Worm (Caenorhabditis elegans) whole organism, dauer: ENCODE measurements around the gene ZK813.6.

Experiments used
- unc-62 ChIP-seq: sonication (generic microtip); optimal IDR thresholded peaks from 2 replicates; lab custom pipeline; 2017; ENCODE audit warnings: missing biosample characterization, missing genetic modification reagents, missing genetic modification characterization

ZK813.6 gene

DNA sequence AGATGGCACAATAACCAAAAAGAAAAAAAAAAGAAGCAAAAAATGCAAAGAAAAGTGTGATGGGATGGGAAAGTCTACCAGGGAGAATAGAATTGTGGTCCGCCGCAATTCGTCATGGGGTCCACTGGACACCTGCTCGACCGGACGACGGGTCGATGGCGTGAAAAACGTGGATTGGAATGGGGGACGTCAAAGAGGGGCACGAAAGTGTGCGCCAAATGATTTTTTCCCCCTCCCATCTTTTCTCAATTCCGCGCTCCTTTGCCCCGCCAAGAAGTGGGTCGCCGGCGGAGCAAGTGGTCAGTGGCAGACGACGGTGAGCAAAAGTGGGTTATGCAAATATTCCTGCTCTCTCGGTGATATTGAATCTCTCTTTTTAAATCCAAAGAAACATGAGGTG, 43.3 kb downstream of the ZK813.6 start:
- TF ChIP-seq unc-62 (GFP tag; lab: Kevin White, UChicago): no peak

DNA sequence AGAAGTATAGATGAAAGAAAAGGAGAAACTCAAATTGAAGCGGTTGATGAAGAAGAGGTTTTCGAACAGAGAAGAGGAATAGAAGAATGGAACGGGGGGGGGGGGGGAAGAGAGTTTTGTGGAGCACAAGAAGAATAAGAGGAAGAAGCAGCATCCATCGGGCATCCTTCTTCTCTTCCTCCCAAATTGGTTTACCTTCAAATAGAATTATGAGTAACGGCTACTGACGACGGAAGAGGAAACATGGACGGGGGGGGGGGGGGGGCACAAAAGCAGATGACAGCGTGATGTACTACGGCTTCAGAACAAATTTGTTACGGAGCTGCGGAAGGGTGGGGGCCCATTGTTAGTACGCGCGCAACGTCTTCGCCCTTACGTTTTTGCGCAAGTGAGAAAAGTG, 44.7 kb downstream of the ZK813.6 start:
- TF ChIP-seq unc-62 (GFP tag; lab: Kevin White, UChicago): no peak

DNA sequence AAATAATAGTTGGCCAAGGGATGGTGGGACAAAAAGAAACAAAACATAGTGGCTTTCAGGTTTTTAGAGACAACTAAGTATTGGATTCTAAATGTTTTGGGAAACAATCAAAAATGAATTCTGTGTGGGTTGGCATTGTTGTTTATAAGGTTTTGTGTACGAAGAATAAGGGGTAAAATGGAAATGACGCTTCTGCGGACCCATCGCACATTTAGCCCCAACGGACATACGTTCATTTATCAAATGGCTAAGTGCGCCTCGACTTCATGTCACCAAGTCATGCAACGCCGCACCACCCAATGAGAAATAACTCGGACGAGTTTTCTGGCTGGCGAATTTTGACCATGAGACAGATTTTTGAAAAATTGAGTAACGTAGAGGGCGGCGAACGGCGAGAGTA, 45.7 kb downstream of the ZK813.6 start:
- no peak for TF ChIP-seq unc-62 (GFP tag; lab: Kevin White, UChicago)

DNA sequence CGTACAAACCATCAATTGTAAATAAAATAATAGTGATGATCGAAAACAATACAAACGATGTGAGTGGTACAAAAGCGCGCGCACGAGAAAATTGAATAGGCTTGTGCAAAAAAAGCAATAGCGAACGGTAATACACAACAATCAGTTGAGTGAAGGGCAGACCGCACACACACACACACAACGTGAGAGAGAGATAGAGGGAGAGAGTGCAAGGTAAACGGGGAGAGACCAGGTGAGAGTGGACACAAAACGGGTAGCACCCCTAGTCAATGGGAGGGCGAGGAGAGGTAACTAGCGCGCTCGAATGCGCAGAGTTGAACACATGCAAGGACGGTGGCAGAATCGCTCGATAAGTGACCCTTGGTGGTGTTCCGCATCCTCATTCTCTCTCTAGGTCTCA, 47.6 kb downstream of the ZK813.6 start:
- TF ChIP-seq unc-62 (GFP tag; lab: Kevin White, UChicago): no peak

DNA sequence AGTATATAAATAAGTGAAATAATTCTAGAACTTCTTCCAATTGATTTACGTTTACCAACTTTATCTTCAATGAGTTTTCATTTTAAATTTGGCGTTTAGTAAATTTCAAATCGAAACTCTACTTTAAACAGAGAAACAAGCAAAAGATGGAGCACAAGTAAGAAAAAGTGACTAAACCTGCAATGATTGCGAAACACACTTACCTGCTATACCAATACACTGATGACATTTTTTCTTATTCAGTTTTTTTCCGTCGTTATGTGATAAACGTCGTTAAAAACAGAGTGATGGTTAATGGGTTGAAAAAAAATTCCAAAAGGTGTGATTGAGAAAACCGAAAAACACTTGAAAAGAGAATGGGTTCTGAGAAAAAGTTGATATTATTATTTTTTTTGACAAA, 49.2 kb downstream of the ZK813.6 start:
- TF ChIP-seq unc-62 (GFP tag; lab: Kevin White, UChicago): no peak
